Worm (Caenorhabditis elegans) whole organism, L2 larva: ENCODE data around the gene srh-104.

Experiments
- lin-13 ChIP-seq: fragments of 150-350 bp; optimal IDR thresholded peaks from 2 replicates; lab custom pipeline; 2014; ENCODE audit warnings: missing biosample characterization, missing genetic modification reagents, missing genetic modification characterization
- ztf-11 ChIP-seq: sonication (generic microtip); optimal IDR thresholded peaks from 2 replicates; lab custom pipeline; 2017; ENCODE audit warnings: missing biosample characterization, missing genetic modification characterization

DNA sequence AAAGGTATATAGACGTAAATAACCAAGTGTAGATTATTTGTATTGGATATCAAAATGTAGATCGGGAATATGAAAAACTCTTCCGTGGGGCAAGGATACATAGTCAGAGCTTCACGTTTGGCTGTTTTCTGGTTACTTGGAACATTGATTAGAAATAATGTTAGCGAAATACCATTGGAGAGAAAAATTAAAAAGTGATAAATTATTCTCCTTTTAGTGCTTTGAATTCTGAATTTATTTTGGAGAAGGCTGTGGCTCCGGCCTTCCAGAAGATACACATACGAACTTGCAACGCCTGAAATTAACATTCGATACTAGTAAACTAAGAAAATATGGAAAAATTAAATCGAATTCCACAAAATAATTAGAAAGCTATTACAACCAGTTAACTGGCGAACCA lies 8.3 kb downstream of the srh-104 start, which contains the start of gene srh-98:
- TF ChIP-seq lin-13 (GFP tag; lab: Kevin White, UChicago) (no peak), ztf-11 (no peak)
